Worm (Caenorhabditis elegans) whole organism, L2 larva: Measurements from ENCODE around the gene rft-2.

Source experiments
- Y55F3AM.14 ChIP-seq: fragments of 200-800 bp; sonication (Bioruptor generic); optimal IDR thresholded peaks from 2 replicates; lab custom pipeline; 2018; ENCODE audit warnings: mild to moderate bottlenecking, missing genetic modification characterization, missing compliant biosample characterization
- blmp-1 ChIP-seq: sonication (generic microtip); optimal IDR thresholded peaks from 2 replicates; lab custom pipeline; 2017; ENCODE audit warnings: missing genetic modification characterization, mild to moderate bottlenecking, missing compliant biosample characterization, antibody characterized with exemption, moderate library complexity; ENCODE audit not compliant: insufficient read depth
- egl-27 ChIP-seq: sonication (generic microtip); optimal IDR thresholded peaks from 3 replicates; lab custom pipeline; 2017; ENCODE audit warnings: missing biosample characterization, missing genetic modification reagents, missing genetic modification characterization
- elt-1 ChIP-seq: fragments of 150-350 bp; optimal IDR thresholded peaks from 2 replicates; lab custom pipeline; 2014; ENCODE audit warnings: missing biosample characterization, missing genetic modification characterization
- lin-13 ChIP-seq: fragments of 150-350 bp; optimal IDR thresholded peaks from 2 replicates; lab custom pipeline; 2014; ENCODE audit warnings: missing biosample characterization, missing genetic modification reagents, missing genetic modification characterization
- mab-5 ChIP-seq: fragments of 150-350 bp; optimal IDR thresholded peaks from 2 replicates; lab custom pipeline; 2014; ENCODE audit warnings: missing biosample characterization, missing genetic modification characterization
- mbf-1 ChIP-seq: sonication (generic microtip); optimal IDR thresholded peaks from 2 replicates; lab custom pipeline; 2017; ENCODE audit warnings: missing biosample characterization, missing genetic modification characterization
- sma-3 ChIP-seq: sonication (generic microtip); optimal IDR thresholded peaks from 2 replicates; lab custom pipeline; 2016; ENCODE audit warnings: missing genetic modification reagents, missing genetic modification characterization, missing compliant biosample characterization
- snpc-4 ChIP-seq: fragments of 150-350 bp; optimal IDR thresholded peaks from 2 replicates; lab custom pipeline; 2014; ENCODE audit warnings: missing biosample characterization, missing genetic modification characterization
- unc-39 ChIP-seq: fragments of 150-350 bp; optimal IDR thresholded peaks from 2 replicates; lab custom pipeline; 2014; ENCODE audit warnings: missing biosample characterization, missing genetic modification characterization

DNA sequence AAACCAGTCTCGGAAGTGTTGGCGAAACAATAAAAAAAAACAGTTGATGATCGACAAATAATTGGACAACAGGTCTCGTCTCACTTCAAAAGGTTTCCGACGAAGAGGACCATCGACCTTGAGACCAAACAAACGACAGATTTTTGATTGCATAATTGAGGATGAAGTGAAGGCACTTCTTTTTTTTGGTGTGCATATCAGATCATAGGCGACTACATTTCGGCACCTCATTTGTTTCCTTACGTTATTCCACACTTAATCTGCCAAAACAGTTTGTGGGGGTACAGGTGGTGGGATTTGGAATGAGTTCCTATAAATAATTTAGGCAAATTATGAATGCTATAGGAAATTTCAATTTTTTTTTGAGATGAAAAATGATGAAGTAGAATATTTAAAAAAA lies 36.3 kb upstream of the rft-2 start:
- no peak for TF ChIP-seq blmp-1 (tag; lab: Kevin White, UChicago)
- TF ChIP-seq elt-1 = no peak
- no peak for TF ChIP-seq mab-5
- TF ChIP-seq Y55F3AM.14 (GFP tag; lab: Kevin White, UChicago) = no peak
- TF ChIP-seq sma-3 (GFP tag; lab: Kevin White, UChicago) = no peak
- no peak for TF ChIP-seq snpc-4
- no peak for TF ChIP-seq unc-39 (tag; lab: Kevin White, UChicago)
- TF ChIP-seq lin-13 (GFP tag; lab: Kevin White, UChicago) = no peak
- no peak for TF ChIP-seq mbf-1
- TF ChIP-seq egl-27 (tag; lab: Kevin White, UChicago) = no peak
